Worm (Caenorhabditis elegans): Measurements from ENCODE around the gene bcmo-1.

DNA sequence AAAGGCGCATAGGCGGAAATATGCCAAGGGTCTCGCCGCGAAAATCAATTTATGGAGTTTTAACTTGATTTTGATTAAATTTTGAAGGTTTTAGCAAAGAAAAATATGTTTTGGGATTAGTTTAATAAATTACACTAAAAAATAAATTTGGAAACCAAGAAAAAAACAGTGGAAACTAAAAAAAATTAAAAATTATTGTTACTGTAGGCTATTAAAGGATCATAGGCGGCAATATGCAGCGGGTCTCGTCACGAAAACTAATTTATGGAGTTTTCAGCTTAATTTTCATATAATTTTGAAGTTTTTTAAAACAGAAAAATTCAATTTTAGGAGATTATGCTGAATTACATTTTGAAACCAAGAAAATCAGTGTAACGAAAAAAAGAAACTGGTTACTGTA, 21.7 kb upstream of the bcmo-1 start:
- TF ChIP-seq ets-4 (tag; optimal IDR thresholded peaks at IDR 0.05) (no peak), ama-1 (optimal IDR thresholded peaks at IDR 0.05) (no peak), ceh-45 (GFP tag; IDR thresholded peaks at IDR 0.05) (no peak), sdc-2 (tag; optimal IDR thresholded peaks at IDR 0.05) (no peak), pqm-1 (tag; optimal IDR thresholded peaks at IDR 0.05) (no peak), dmd-4 (tag; optimal IDR thresholded peaks at IDR 0.05; ENCODE audit: borderline replicate concordance) (no peak), ceh-31 (tag; optimal IDR thresholded peaks at IDR 0.05) (no peak), odd-2 (tag; optimal IDR thresholded peaks at IDR 0.05) (no peak)
